Fruit fly (Drosophila melanogaster): ENCODE data around the gene CG4558.
A peak's percentile ranks its signal among the peaks of the same experiment; 100 is the strongest.

The CG4558 gene

dm6 chrX:6867175-6868023 lies 17.8 kb downstream of the CG4558 start, which contains the start of gene CG14434 (continued):
- TF ChIP-seq Optix (GFP tag; IDR thresholded peaks at IDR 0.05), result no peak
- TF ChIP-seq D19A (tag; optimal IDR thresholded peaks at IDR 0.05), result peak; percentile 75
- TF ChIP-seq bbx (GFP tag; IDR thresholded peaks at IDR 0.05; ENCODE audit: partially characterized antibody), result peak; percentile 49
- TF ChIP-seq CG13123 (GFP tag; optimal IDR thresholded peaks at IDR 0.05), result peak; percentile 30
- peak; percentile 42 for TF ChIP-seq Sry-β (GFP tag; optimal IDR thresholded peaks at IDR 0.05)
- TF ChIP-seq fd3F (GFP tag; optimal IDR thresholded peaks at IDR 0.05), result peak; percentile 65
- TF ChIP-seq esg (GFP tag; conservative IDR thresholded peaks at IDR 0.05), result peak; percentile 51; the same call in 1 of the 2 replicates
- no peak for TF ChIP-seq HLH4C (GFP tag; IDR thresholded peaks at IDR 0.05; ENCODE audit: partially characterized antibody)
- peak; percentile 43 for TF ChIP-seq CG15073 (GFP tag; optimal IDR thresholded peaks at IDR 0.05)
- TF ChIP-seq CG1792 (GFP tag; optimal IDR thresholded peaks at IDR 0.05), result peak; percentile 31
- TF ChIP-seq ci (GFP tag; IDR thresholded peaks at IDR 0.05), result no peak; the same call in 2 of the 3 replicates
- TF ChIP-seq Trl (optimal IDR thresholded peaks at IDR 0.05), result no peak
- TF ChIP-seq Trl (GFP tag; optimal IDR thresholded peaks at IDR 0.05), result peak; percentile 40
- no peak for TF ChIP-seq CG6791 (GFP tag; IDR thresholded peaks at IDR 0.05; ENCODE audit: partially characterized antibody)
- peak; percentile 29 for TF ChIP-seq E2f1 (GFP tag; IDR thresholded peaks at IDR 0.05)
- TF ChIP-seq CG10147 (GFP tag; optimal IDR thresholded peaks at IDR 0.05), result peak; percentile 67
- TF ChIP-seq dmrt11E (tag; optimal IDR thresholded peaks at IDR 0.05), result peak; percentile 87
- no peak for TF ChIP-seq pnt (GFP tag; optimal IDR thresholded peaks at IDR 0.05)
- peak; percentile 53 for TF ChIP-seq Fer3 (tag; optimal IDR thresholded peaks at IDR 0.05)
- peak; percentile 98 for TF ChIP-seq CG17361 (GFP tag; IDR thresholded peaks at IDR 0.05)
- TF ChIP-seq CG7928 (GFP tag; optimal IDR thresholded peaks at IDR 0.05), result peak; percentile 45
- TF ChIP-seq ro (GFP tag; IDR thresholded peaks at IDR 0.05), result no peak
- peak; percentile 100 for TF ChIP-seq CG1233 (GFP tag; optimal IDR thresholded peaks at IDR 0.05)
- TF ChIP-seq PHDP (tag; optimal IDR thresholded peaks at IDR 0.05), result peak; percentile 71
- TF ChIP-seq CG3281 (GFP tag; optimal IDR thresholded peaks at IDR 0.05), result peak; percentile 82
- no peak for TF ChIP-seq CG12071 (GFP tag; optimal IDR thresholded peaks at IDR 0.05)
- TF ChIP-seq pzg (GFP tag; optimal IDR thresholded peaks at IDR 0.05), result no peak
- peak; percentile 79 for TF ChIP-seq Asciz (GFP tag; optimal IDR thresholded peaks at IDR 0.05)
- TF ChIP-seq emc (GFP tag; optimal IDR thresholded peaks at IDR 0.05), result no peak
- peak; percentile 49 for TF ChIP-seq CG17328 (GFP tag; IDR thresholded peaks at IDR 0.05)
- no peak for TF ChIP-seq vnd (GFP tag; IDR thresholded peaks at IDR 0.05; ENCODE audit: partially characterized antibody)
- peak; percentile 61 for TF ChIP-seq ewg (GFP tag; optimal IDR thresholded peaks at IDR 0.05)
- TF ChIP-seq CG10366 (GFP tag; IDR thresholded peaks at IDR 0.05), result peak; percentile 24
- no peak for TF ChIP-seq Awh (GFP tag; IDR thresholded peaks at IDR 0.05)
- TF ChIP-seq Ets65A (GFP tag), result no peak
- peak; percentile 56 for TF ChIP-seq unpg (GFP tag; optimal IDR thresholded peaks at IDR 0.05)
- no peak for TF ChIP-seq Doc2 (GFP tag; IDR thresholded peaks at IDR 0.05)
- peak; percentile 13; the same call in 2 of the 3 replicates for TF ChIP-seq B-H1 (GFP tag; IDR thresholded peaks at IDR 0.05)
- peak; percentile 78 for TF ChIP-seq CG10267 (tag; optimal IDR thresholded peaks at IDR 0.05)
- TF ChIP-seq Pdp1 (GFP tag; optimal IDR thresholded peaks at IDR 0.05), result peak; percentile 34 to 72
- TF ChIP-seq zf30C (GFP tag; optimal IDR thresholded peaks at IDR 0.05), result no peak
- peak; percentile 28 for TF ChIP-seq exex (tag; optimal IDR thresholded peaks at IDR 0.05)
- no peak for TF ChIP-seq CG1024 (GFP tag; IDR thresholded peaks at IDR 0.05)
- peak; percentile 49 for TF ChIP-seq CG4730 (GFP tag; IDR thresholded peaks at IDR 0.05)
- TF ChIP-seq fru (optimal IDR thresholded peaks at IDR 0.05), result no peak
- TF ChIP-seq CG7372 (GFP tag; IDR thresholded peaks at IDR 0.05), result peak; percentile 27; the same call in 1 of the 2 replicates
- no peak; the same call in 1 of the 3 replicates for TF ChIP-seq H15 (GFP tag; IDR thresholded peaks at IDR 0.05)
- TF ChIP-seq mam (GFP tag; optimal IDR thresholded peaks at IDR 0.05), result peak; percentile 50
- no peak for TF ChIP-seq Hey (tag; optimal IDR thresholded peaks at IDR 0.05)
- TF ChIP-seq sens-2 (GFP tag; IDR thresholded peaks at IDR 0.05), result no peak

Data from whole organism, embryonic.